Worm (Caenorhabditis elegans): Measurements from ENCODE around the gene gpa-12.

- TF ChIP-seq aly-1 (tag; optimal IDR thresholded peaks at IDR 0.05): no peak
- no peak for TF ChIP-seq scrt-1 (GFP tag; IDR thresholded peaks at IDR 0.05)
- no peak for TF ChIP-seq flt-1 (GFP tag; IDR thresholded peaks at IDR 0.05)
- TF ChIP-seq pes-1 (GFP tag; IDR thresholded peaks at IDR 0.05): no peak
- TF ChIP-seq hnd-1 (tag; optimal IDR thresholded peaks at IDR 0.05): no peak
- TF ChIP-seq ets-7 (tag; optimal IDR thresholded peaks at IDR 0.05): no peak
- TF ChIP-seq ama-1 (optimal IDR thresholded peaks at IDR 0.05): no peak
Measured at ce11 chrX:9195375-9196098, 47.8 kb upstream of the gpa-12 start.
